Worm (Caenorhabditis elegans) whole organism, L3 larva: ENCODE measurements around the gene C05B5.17.

Experiments
- ceh-28 ChIP-seq: fragments of 150-350 bp; optimal IDR thresholded peaks from 2 replicates; lab custom pipeline; 2014; ENCODE audit warnings: missing biosample characterization, missing genetic modification reagents, missing genetic modification characterization
- egl-5 ChIP-seq: fragments of 150-350 bp; optimal IDR thresholded peaks from 2 replicates; lab custom pipeline; 2017; ENCODE audit warnings: missing biosample characterization, missing genetic modification reagents, missing genetic modification characterization, inconsistent platforms
- elt-2 ChIP-seq: sonication (generic microtip); optimal IDR thresholded peaks from 2 replicates; lab custom pipeline; 2016; ENCODE audit warnings: missing genetic modification reagents, mild to moderate bottlenecking, missing genetic modification characterization, missing compliant biosample characterization
- fkh-10 ChIP-seq: sonication (generic microtip); optimal IDR thresholded peaks from 2 replicates; lab custom pipeline; 2017; ENCODE audit warnings: missing biosample characterization, missing genetic modification reagents, missing genetic modification characterization
- fos-1 ChIP-seq: fragments of 150-350 bp; optimal IDR thresholded peaks from 2 replicates; lab custom pipeline; 2014; ENCODE audit warnings: missing biosample characterization, missing genetic modification characterization
- jun-1 ChIP-seq: fragments of 150-350 bp; optimal IDR thresholded peaks from 2 replicates; lab custom pipeline; 2014; ENCODE audit warnings: missing biosample characterization, missing genetic modification reagents, missing genetic modification characterization
- lin-15B ChIP-seq: fragments of 150-350 bp; optimal IDR thresholded peaks from 2 replicates; lab custom pipeline; 2014; ENCODE audit warnings: missing biosample characterization, missing genetic modification characterization
- lsy-12 ChIP-seq: sonication (generic microtip); optimal IDR thresholded peaks from 2 replicates; lab custom pipeline; 2016; ENCODE audit warnings: mild to moderate bottlenecking, missing genetic modification characterization, missing compliant biosample characterization
- mml-1 ChIP-seq: fragments of 150-350 bp; sonication (generic microtip); optimal IDR thresholded peaks from 3 replicates; lab custom pipeline; 2014; ENCODE audit warnings: missing biosample characterization, missing genetic modification characterization
- nfya-1 ChIP-seq: sonication (generic microtip); optimal IDR thresholded peaks from 2 replicates; lab custom pipeline; 2017; ENCODE audit warnings: missing genetic modification characterization, mild to moderate bottlenecking, missing compliant biosample characterization, antibody characterized with exemption, moderate library complexity; ENCODE audit not compliant: insufficient read depth
- nhr-23 ChIP-seq: fragments of 150-350 bp; optimal IDR thresholded peaks from 2 replicates; lab custom pipeline; 2014; ENCODE audit warnings: missing biosample characterization, missing genetic modification reagents, missing genetic modification characterization
- nhr-237 ChIP-seq: fragments of 150-350 bp; optimal IDR thresholded peaks from 2 replicates; lab custom pipeline; 2014; ENCODE audit warnings: missing biosample characterization, missing genetic modification characterization
- pha-4 ChIP-seq: fragments of 150-350 bp; optimal IDR thresholded peaks from 2 replicates; lab custom pipeline; 2014; ENCODE audit warnings: missing biosample characterization, missing genetic modification reagents, missing genetic modification characterization
- pqm-1 ChIP-seq: fragments of 150-350 bp; optimal IDR thresholded peaks from 2 replicates; lab custom pipeline; 2017; ENCODE audit warnings: missing biosample characterization, missing genetic modification characterization, inconsistent platforms
- skn-1 ChIP-seq: fragments of 150-350 bp; optimal IDR thresholded peaks from 2 replicates; lab custom pipeline; 2014; ENCODE audit warnings: missing biosample characterization, missing genetic modification characterization
- snpc-4 ChIP-seq: fragments of 150-350 bp; optimal IDR thresholded peaks from 2 replicates; lab custom pipeline; 2014; ENCODE audit warnings: missing biosample characterization, missing genetic modification characterization

C05B5.17 gene

ce11 chrIII:9956665-9957401 is 42.3 kb downstream of the C05B5.17 start, which contains the start of gene alx-1:
Gene alx-1 (plus strand): TSS chrIII:9957351.
- no peak for TF ChIP-seq lin-15B (tag; lab: Kevin White, UChicago)
- peak; percentile 52 for TF ChIP-seq elt-2
- no peak for TF ChIP-seq mml-1 (tag; lab: Kevin White, UChicago)
- peak; percentile 66 for TF ChIP-seq jun-1 (tag; lab: Kevin White, UChicago)
- peak; percentile 50 for TF ChIP-seq pqm-1
- no peak for TF ChIP-seq nhr-237 (tag; lab: Kevin White, UChicago)
- peak; percentile 62 for TF ChIP-seq fos-1
- TF ChIP-seq ceh-28 (tag; lab: Kevin White, UChicago), result peak; percentile 40
- TF ChIP-seq nfya-1 (tag; lab: Kevin White, UChicago), result peak; percentile 20
- peak; percentile 39 for TF ChIP-seq pha-4 (tag; lab: Kevin White, UChicago)
- TF ChIP-seq snpc-4, result peak; percentile 3
- TF ChIP-seq skn-1 (tag; lab: Kevin White, UChicago), result no peak
- no peak for TF ChIP-seq fkh-10 (GFP tag; lab: Kevin White, UChicago)

DNA sequence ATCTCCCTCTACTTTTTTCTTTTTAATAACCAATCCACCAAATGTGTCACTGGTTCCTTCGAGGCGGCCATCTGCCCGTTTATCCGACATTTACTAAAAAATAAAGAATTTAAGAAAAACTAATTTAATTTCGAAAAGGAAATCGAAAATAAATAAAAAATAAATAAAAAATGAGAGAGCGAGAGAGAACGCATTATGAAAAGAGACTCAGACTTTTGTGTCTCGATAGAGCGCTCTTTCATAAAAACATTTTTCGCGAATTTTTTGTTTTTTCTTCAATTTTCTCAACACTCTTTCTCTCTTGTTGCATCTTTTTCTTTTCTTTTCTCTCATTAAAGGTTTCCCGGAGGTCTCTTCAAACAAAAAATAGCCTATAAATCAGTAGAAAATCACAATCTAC is 43.0 kb downstream of the C05B5.17 start, which contains the start of gene mog-1:
mog-1 (minus strand) TSS at position 93 of the 400 bp plus-strand sequence.
- peak; percentile 11 for TF ChIP-seq egl-5 (tag; lab: Kevin White, UChicago)
- TF ChIP-seq lin-15B (tag; lab: Kevin White, UChicago), result peak; percentile 17
- peak; percentile 60 for TF ChIP-seq pha-4 (tag; lab: Kevin White, UChicago)
- no peak for TF ChIP-seq lsy-12 (tag; lab: Kevin White, UChicago)

ce11 chrIII:9951864-9952263 is 47.3 kb downstream of the C05B5.17 start, which contains the start of gene K03H1.11:
Gene K03H1.11 (minus strand): TSS chrIII:9951964.
- no peak for TF ChIP-seq lsy-12 (tag; lab: Kevin White, UChicago)
- TF ChIP-seq nhr-23, result peak; percentile 13

DNA sequence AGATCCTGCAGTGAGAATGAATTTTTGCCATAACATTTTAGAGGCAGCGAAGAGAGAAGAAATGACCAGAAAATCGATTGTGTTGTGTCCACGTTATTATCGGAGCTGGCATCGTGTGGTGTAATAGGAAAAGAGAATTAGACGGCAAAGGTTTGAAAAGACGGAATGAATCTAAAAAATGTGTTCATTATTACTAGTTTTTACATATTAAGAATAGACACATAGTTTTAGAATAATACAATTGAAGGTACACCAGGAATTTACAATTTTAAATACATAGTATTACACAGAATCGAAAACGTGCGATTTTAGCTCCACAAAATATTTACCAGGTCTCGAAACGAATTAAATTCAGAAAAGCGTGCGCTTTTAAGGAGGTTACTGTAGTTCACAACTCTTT is 48.9 kb downstream of the C05B5.17 start, which contains the start of gene K03H1.13:
K03H1.13 (minus strand) TSS at position 101 of the 400 bp plus-strand sequence.
- peak; percentile 42 for TF ChIP-seq ceh-28 (tag; lab: Kevin White, UChicago)
- peak; percentile 4 for TF ChIP-seq nfya-1 (tag; lab: Kevin White, UChicago)
- TF ChIP-seq pha-4 (tag; lab: Kevin White, UChicago), result peak; percentile 6
- TF ChIP-seq fos-1, result no peak
